Worm (Caenorhabditis elegans): ENCODE results near the gene F27D9.12.

Gene F27D9.12

DNA sequence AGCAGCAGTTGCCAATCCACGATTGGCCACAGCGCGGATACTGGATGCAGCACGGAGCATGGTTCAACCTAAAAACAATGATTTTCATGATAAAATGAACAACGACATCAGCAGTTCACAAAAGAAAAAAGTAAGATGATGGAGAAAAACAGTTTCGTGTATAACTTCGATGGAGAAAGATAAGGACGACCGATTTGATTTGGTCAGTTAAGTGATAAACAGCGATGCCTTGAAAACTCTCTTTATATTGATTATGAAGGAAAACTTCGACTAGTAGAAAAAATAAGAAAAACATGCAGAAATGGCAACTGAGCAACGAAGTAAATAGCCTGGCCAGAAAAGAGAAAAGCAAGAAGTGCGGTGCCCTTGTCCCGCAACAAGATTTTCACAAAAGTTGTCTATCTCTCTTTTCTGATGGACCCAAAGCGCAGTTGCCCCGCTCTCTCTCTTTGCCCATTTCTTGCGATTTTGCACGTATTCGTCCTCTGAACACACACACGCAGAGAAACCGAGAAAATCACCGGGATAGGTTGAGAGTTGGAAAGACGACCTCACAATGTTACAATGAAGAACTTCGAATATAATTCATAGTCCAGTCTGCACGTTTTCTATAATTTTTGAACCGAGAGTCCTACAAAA lies 4.3 kb upstream of the F27D9.12 start, which contains the start of gene pcca-1:
Gene pcca-1 (minus strand): TSS at position 68 of the 639 bp plus-strand sequence.
- no peak for TF ChIP-seq pha-4 (tag; optimal IDR thresholded peaks at IDR 0.05)
- TF ChIP-seq daf-12 (tag; optimal IDR thresholded peaks at IDR 0.05), result no peak
- TF ChIP-seq hmg-11 (tag; optimal IDR thresholded peaks at IDR 0.05), result no peak
- TF ChIP-seq ceh-28 (tag; optimal IDR thresholded peaks at IDR 0.05), result peak; percentile 42
- peak; percentile 47 for TF ChIP-seq nfya-1 (tag; optimal IDR thresholded peaks at IDR 0.05; ENCODE audit: insufficient read depth)
- no peak for TF ChIP-seq jun-1 (tag; optimal IDR thresholded peaks at IDR 0.05)
- TF ChIP-seq sea-2 (GFP tag; optimal IDR thresholded peaks at IDR 0.05), result no peak
- TF ChIP-seq ama-1 (optimal IDR thresholded peaks at IDR 0.05), result no peak
- TF ChIP-seq elt-2 (tag; optimal IDR thresholded peaks at IDR 0.05), result peak; percentile 46
- TF ChIP-seq ceh-16 (tag; optimal IDR thresholded peaks at IDR 0.05), result no peak
- TF ChIP-seq ZK546.5 (tag; optimal IDR thresholded peaks at IDR 0.05), result no peak
- TF ChIP-seq lin-39 (tag; optimal IDR thresholded peaks at IDR 0.05), result peak; percentile 6
- no peak for TF ChIP-seq elt-3 (tag; optimal IDR thresholded peaks at IDR 0.05)
- TF ChIP-seq unc-62 (GFP tag; optimal IDR thresholded peaks at IDR 0.05), result no peak
- TF ChIP-seq nhr-67 (tag; optimal IDR thresholded peaks at IDR 0.05), result no peak

ce11 chrX:7659591-7660433 lies 3.0 kb upstream of the F27D9.12 start:
- TF ChIP-seq mml-1 (tag; optimal IDR thresholded peaks at IDR 0.05) (no peak), nfya-1 (tag; optimal IDR thresholded peaks at IDR 0.05; ENCODE audit: insufficient read depth) (peak; percentile 10)

DNA sequence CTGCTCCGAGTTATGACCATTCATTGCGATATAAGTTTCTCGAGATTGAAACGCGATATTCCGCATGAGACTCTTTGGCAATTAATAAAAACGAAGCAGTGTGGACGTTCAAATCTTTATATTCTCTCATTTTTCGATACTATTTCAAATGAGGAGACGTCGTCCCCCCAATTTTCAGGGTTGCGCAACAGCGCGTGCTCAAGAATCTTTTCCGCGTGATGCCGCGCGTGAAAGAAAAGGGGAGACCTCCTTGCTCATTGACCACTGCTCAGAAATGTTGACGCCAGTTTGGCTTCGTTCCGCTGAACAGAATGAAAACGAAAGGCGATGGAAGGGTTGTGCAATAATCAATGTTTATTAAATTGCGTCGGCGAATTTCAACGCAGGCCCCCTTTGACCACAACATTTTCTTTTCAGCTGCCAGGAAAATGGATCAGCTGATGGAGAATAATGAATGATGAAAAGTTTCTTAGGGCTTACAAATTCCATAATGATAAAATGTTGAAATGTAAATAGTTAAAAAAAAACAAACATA lies 1.2 kb downstream of the F27D9.12 start:
- TF ChIP-seq nhr-76 (tag; optimal IDR thresholded peaks at IDR 0.05) (no peak), nfya-1 (tag; optimal IDR thresholded peaks at IDR 0.05; ENCODE audit: insufficient read depth) (peak; percentile 42), mdl-1 (tag; optimal IDR thresholded peaks at IDR 0.05) (no peak)

ce11 chrX:7653708-7654390 lies 2.9 kb downstream of the F27D9.12 start:
- peak; percentile 50 for TF ChIP-seq lin-39 (tag; optimal IDR thresholded peaks at IDR 0.05)
- TF ChIP-seq mdl-1 (tag; optimal IDR thresholded peaks at IDR 0.05), result peak; percentile 28
- TF ChIP-seq fkh-2 (tag; optimal IDR thresholded peaks at IDR 0.05), result no peak
- no peak for TF ChIP-seq ama-1 (optimal IDR thresholded peaks at IDR 0.05)
- TF ChIP-seq fkh-10 (GFP tag; optimal IDR thresholded peaks at IDR 0.05), result no peak
- peak; percentile 19 for TF ChIP-seq hmg-11 (tag; optimal IDR thresholded peaks at IDR 0.05)
- no peak for TF ChIP-seq nhr-237 (tag; optimal IDR thresholded peaks at IDR 0.05)
- TF ChIP-seq nfya-1 (tag; optimal IDR thresholded peaks at IDR 0.05; ENCODE audit: insufficient read depth), result peak; percentile 73
- no peak for TF ChIP-seq nhr-43 (tag; optimal IDR thresholded peaks at IDR 0.05; ENCODE audit: poor library complexity, severe bottlenecking)
- TF ChIP-seq R02D3.7 (tag; optimal IDR thresholded peaks at IDR 0.05), result no peak
- no peak for TF ChIP-seq mml-1 (tag; optimal IDR thresholded peaks at IDR 0.05)

- no peak for TF ChIP-seq ceh-28 (tag; optimal IDR thresholded peaks at IDR 0.05)
- TF ChIP-seq R02D3.7 (tag; optimal IDR thresholded peaks at IDR 0.05), result no peak
- TF ChIP-seq egl-27 (tag; optimal IDR thresholded peaks at IDR 0.05), result no peak
- TF ChIP-seq ZK546.5 (tag; optimal IDR thresholded peaks at IDR 0.05), result no peak
- no peak for TF ChIP-seq nhr-12 (tag; optimal IDR thresholded peaks at IDR 0.05)
- TF ChIP-seq zag-1 (tag; optimal IDR thresholded peaks at IDR 0.05), result no peak
- no peak for TF ChIP-seq hmg-11 (tag; optimal IDR thresholded peaks at IDR 0.05)
- no peak for TF ChIP-seq nhr-28 (tag; optimal IDR thresholded peaks at IDR 0.05)
- TF ChIP-seq nhr-76 (tag; optimal IDR thresholded peaks at IDR 0.05), result no peak
- TF ChIP-seq pha-4 (tag; optimal IDR thresholded peaks at IDR 0.05), result peak; percentile 22
- no peak for TF ChIP-seq elt-3 (tag; optimal IDR thresholded peaks at IDR 0.05)
- peak; percentile 24 for TF ChIP-seq pqm-1 (tag; optimal IDR thresholded peaks at IDR 0.05)
- TF ChIP-seq nhr-11 (tag; optimal IDR thresholded peaks at IDR 0.05), result no peak
- TF ChIP-seq elt-2 (tag; optimal IDR thresholded peaks at IDR 0.05), result peak; percentile 39
- TF ChIP-seq tbx-2 (tag; optimal IDR thresholded peaks at IDR 0.05), result no peak
Observed at ce11 chrX:7652308-7652707, 4.5 kb downstream of the F27D9.12 start.
